Worm (Caenorhabditis elegans) whole organism, L4 larva: Measurements from ENCODE around the gene pup-2.

Source experiments
- D1046.2 ChIP-seq: fragments of 200-800 bp; sonication (Bioruptor generic); IDR thresholded peaks from 2 replicates; pipeline ENCODE4 v1.3.6; 2022; ENCODE audit warnings: missing genetic modification characterization, missing compliant biosample characterization
- F26F4.8 ChIP-seq: fragments of 200-800 bp; sonication (Bioruptor generic); conservative IDR thresholded peaks from 2 replicates; pipeline ENCODE4 v1.3.6; 2022; ENCODE audit warnings: missing genetic modification characterization, missing compliant biosample characterization
- Y105C5A.15 ChIP-seq: fragments of 200-800 bp; sonication (Bioruptor generic); IDR thresholded peaks from 2 replicates; pipeline ENCODE4 v1.3.6; 2022; ENCODE audit warnings: missing genetic modification characterization, missing compliant biosample characterization
- Y48G9A.11 ChIP-seq: fragments of 200-800 bp; sonication (Bioruptor generic); IDR thresholded peaks from 2 replicates; pipeline ENCODE4 v1.3.6; 2022; ENCODE audit warnings: missing genetic modification reagents, missing genetic modification characterization, missing compliant biosample characterization
- Y5F2A.4 ChIP-seq: fragments of 200-800 bp; sonication (Bioruptor generic); optimal IDR thresholded peaks from 2 replicates; lab custom pipeline; 2018; ENCODE audit warnings: mild to moderate bottlenecking, missing genetic modification characterization, missing compliant biosample characterization
- Y75B8A.6 ChIP-seq: fragments of 200-800 bp; sonication (Bioruptor generic); IDR thresholded peaks from 2 replicates; pipeline ENCODE4 v1.3.6; 2022; ENCODE audit warnings: missing genetic modification reagents, missing genetic modification characterization, missing compliant biosample characterization
- aha-1 ChIP-seq: fragments of 150-350 bp; peaks from one replicate; lab custom pipeline; 2014; ENCODE audit warnings: missing biosample characterization, missing genetic modification characterization
- aly-2 ChIP-seq: sonication (generic microtip); optimal IDR thresholded peaks from 2 replicates; lab custom pipeline; 2018; ENCODE audit warnings: missing biosample characterization, missing genetic modification characterization
- ama-1 ChIP-seq: fragments of 150-350 bp; optimal IDR thresholded peaks from 2 replicates; lab custom pipeline; 2014; ENCODE audit warnings: inconsistent platforms, mixed read lengths
- arid-1 ChIP-seq: fragments of 200-800 bp; sonication (Bioruptor generic); conservative IDR thresholded peaks from 2 replicates; pipeline ENCODE4 v1.3.6; 2022; ENCODE audit warnings: missing genetic modification reagents, missing genetic modification characterization, missing compliant biosample characterization
- ceh-32 ChIP-seq: sonication (generic microtip); optimal IDR thresholded peaks from 2 replicates; lab custom pipeline; 2016; ENCODE audit warnings: mild to moderate bottlenecking, missing genetic modification characterization, missing compliant biosample characterization; ENCODE audit not compliant: poor library complexity
- daf-12 ChIP-seq: fragments of 150-350 bp; optimal IDR thresholded peaks from 2 replicates; lab custom pipeline; 2014; ENCODE audit warnings: missing biosample characterization, missing genetic modification reagents, missing genetic modification characterization
- dmd-9 ChIP-seq: fragments of 200-800 bp; sonication (Bioruptor generic); IDR thresholded peaks from 2 replicates; pipeline ENCODE4 v1.3.6; 2022; ENCODE audit warnings: missing genetic modification reagents, missing genetic modification characterization, missing compliant biosample characterization
- duxl-1 ChIP-seq: sonication (generic microtip); optimal IDR thresholded peaks from 2 replicates; lab custom pipeline; 2016; ENCODE audit warnings: mild to moderate bottlenecking, missing genetic modification characterization, moderate library complexity, missing compliant biosample characterization; ENCODE audit not compliant: poor library complexity
- egl-43 ChIP-seq: fragments of 200-800 bp; sonication (Bioruptor generic); IDR thresholded peaks from 2 replicates; pipeline ENCODE4 v1.3.6; 2022; ENCODE audit warnings: missing genetic modification reagents, missing genetic modification characterization, missing compliant biosample characterization
- gei-8 ChIP-seq: fragments of 200-800 bp; sonication (Bioruptor generic); optimal IDR thresholded peaks from 2 replicates; lab custom pipeline; 2018; ENCODE audit warnings: mild to moderate bottlenecking, missing genetic modification characterization, missing compliant biosample characterization
- hlh-11 ChIP-seq: fragments of 200-800 bp; sonication (Bioruptor generic); optimal IDR thresholded peaks from 2 replicates; lab custom pipeline; 2018; ENCODE audit warnings: mild to moderate bottlenecking, missing genetic modification characterization, missing compliant biosample characterization
- hlh-30 ChIP-seq: sonication (generic microtip); optimal IDR thresholded peaks from 2 replicates; lab custom pipeline; 2017; ENCODE audit warnings: antibody characterized with exemption, mild to moderate bottlenecking, missing genetic modification characterization, missing compliant biosample characterization; ENCODE audit not compliant: insufficient read depth
- hmg-1.1 ChIP-seq: fragments of 200-800 bp; sonication (Bioruptor generic); IDR thresholded peaks from 2 replicates; pipeline ENCODE4 v1.3.6; 2022; ENCODE audit warnings: missing genetic modification reagents, missing genetic modification characterization, missing compliant biosample characterization
- jun-1 ChIP-seq: fragments of 150-350 bp; optimal IDR thresholded peaks from 2 replicates; lab custom pipeline; 2014; ENCODE audit warnings: missing biosample characterization, missing genetic modification reagents, missing genetic modification characterization
- lin-1 ChIP-seq: fragments of 200-800 bp; sonication (Bioruptor generic); IDR thresholded peaks from 2 replicates; pipeline ENCODE4 v1.3.6; 2022; ENCODE audit warnings: missing genetic modification reagents, missing genetic modification characterization, missing compliant biosample characterization
- lin-13 ChIP-seq: fragments of 150-350 bp; optimal IDR thresholded peaks from 2 replicates; lab custom pipeline; 2014; ENCODE audit warnings: missing biosample characterization, missing genetic modification reagents, missing genetic modification characterization
- lin-38 ChIP-seq: fragments of 200-800 bp; sonication (Bioruptor generic); IDR thresholded peaks from 2 replicates; pipeline ENCODE4 v1.3.6; 2022; ENCODE audit warnings: missing genetic modification reagents, missing genetic modification characterization, missing compliant biosample characterization
- lsy-2 ChIP-seq, 2 experiments: fragments of 150-350 bp in 1 of 2; sonication (generic microtip) in 1 of 2; optimal IDR thresholded peaks; 2 replicates each; lab custom pipeline; 2014 to 2017; ENCODE audit warnings: missing biosample characterization in 2 of 2, missing genetic modification characterization in 2 of 2
- mdl-1 ChIP-seq, 2 experiments: fragments of 150-350 bp in 1 of 2; sonication (generic microtip) in 1 of 2; optimal IDR thresholded peaks; 2 replicates each; lab custom pipeline; 2014 to 2017; ENCODE audit warnings: missing biosample characterization in 2 of 2, missing genetic modification characterization in 2 of 2
- mxl-2 ChIP-seq: fragments of 200-800 bp; sonication (Bioruptor generic); conservative IDR thresholded peaks from 2 replicates; pipeline ENCODE4 v1.3.6; 2022; ENCODE audit warnings: missing genetic modification reagents, missing genetic modification characterization, missing compliant biosample characterization
- nhr-102 ChIP-seq: sonication (generic microtip); optimal IDR thresholded peaks from 2 replicates; lab custom pipeline; 2016; ENCODE audit warnings: mild to moderate bottlenecking, missing genetic modification characterization, moderate library complexity, missing compliant biosample characterization
- nhr-11 ChIP-seq: fragments of 150-350 bp; optimal IDR thresholded peaks from 2 replicates; lab custom pipeline; 2014; ENCODE audit warnings: missing biosample characterization, missing genetic modification characterization
- nhr-237 ChIP-seq: sonication (generic microtip); optimal IDR thresholded peaks from 2 replicates; lab custom pipeline; 2017; ENCODE audit warnings: missing biosample characterization, missing genetic modification characterization
- nhr-25 ChIP-seq: sonication (generic microtip); optimal IDR thresholded peaks from 2 replicates; lab custom pipeline; 2017; ENCODE audit warnings: missing genetic modification characterization, mild to moderate bottlenecking, missing compliant biosample characterization, antibody characterized with exemption, moderate library complexity, borderline replicate concordance; ENCODE audit not compliant: insufficient read depth
- nhr-41 ChIP-seq: fragments of 200-800 bp; sonication (Bioruptor generic); IDR thresholded peaks from 2 replicates; pipeline ENCODE4 v1.3.6; 2022; ENCODE audit warnings: missing genetic modification reagents, missing genetic modification characterization, missing compliant biosample characterization
- nhr-42 ChIP-seq: fragments of 200-800 bp; sonication (Bioruptor generic); IDR thresholded peaks from 2 replicates; pipeline ENCODE4 v1.3.6; 2022; ENCODE audit warnings: missing genetic modification characterization, missing compliant biosample characterization
- nhr-48 ChIP-seq: sonication (generic microtip); optimal IDR thresholded peaks from 2 replicates; lab custom pipeline; 2016; ENCODE audit warnings: mild to moderate bottlenecking, missing genetic modification characterization, missing compliant biosample characterization
- nhr-77 ChIP-seq: fragments of 150-350 bp; optimal IDR thresholded peaks from 2 replicates; lab custom pipeline; 2014; ENCODE audit warnings: missing biosample characterization, missing genetic modification characterization
- pha-4 ChIP-seq, 2 experiments: fragments of 150-350 bp in 1 of 2; fragments of 200-800 bp in 1 of 2; sonication (Bioruptor generic) in 1 of 2; IDR thresholded peaks in 1 of 2; optimal IDR thresholded peaks in 1 of 2; 2 replicates each; pipeline versions ENCODE4 v1.3.6 to Lab custom; 2014 to 2022; ENCODE audit warnings: missing genetic modification characterization in 2 of 2, missing genetic modification reagents in 2 of 2, missing biosample characterization in 1 of 2, missing compliant biosample characterization in 1 of 2
- php-3 ChIP-seq: fragments of 200-800 bp; sonication (Bioruptor generic); IDR thresholded peaks from 2 replicates; pipeline ENCODE4 v1.3.6; 2022; ENCODE audit warnings: missing genetic modification reagents, missing genetic modification characterization, missing compliant biosample characterization
- pqm-1 ChIP-seq: sonication (generic microtip); optimal IDR thresholded peaks from 2 replicates; lab custom pipeline; 2017; ENCODE audit warnings: missing biosample characterization, missing genetic modification characterization
- saeg-2 ChIP-seq: fragments of 200-800 bp; sonication (Bioruptor generic); IDR thresholded peaks from 2 replicates; pipeline ENCODE4 v1.3.6; 2022; ENCODE audit warnings: missing genetic modification reagents, missing genetic modification characterization, missing compliant biosample characterization
- snpc-1.2 ChIP-seq: fragments of 200-800 bp; sonication (Bioruptor generic); IDR thresholded peaks from 2 replicates; pipeline ENCODE4 v1.3.6; 2022; ENCODE audit warnings: missing genetic modification reagents, missing genetic modification characterization, missing compliant biosample characterization
- snpc-4 ChIP-seq: fragments of 150-350 bp; optimal IDR thresholded peaks from 2 replicates; lab custom pipeline; 2014; ENCODE audit warnings: missing biosample characterization, missing genetic modification characterization
- spr-1 ChIP-seq: sonication (generic microtip); optimal IDR thresholded peaks from 2 replicates; lab custom pipeline; 2016; ENCODE audit warnings: mild to moderate bottlenecking, missing genetic modification characterization, missing compliant biosample characterization
- spr-3 ChIP-seq: fragments of 200-800 bp; sonication (Bioruptor generic); optimal IDR thresholded peaks from 2 replicates; lab custom pipeline; 2018; ENCODE audit warnings: mild to moderate bottlenecking, missing genetic modification characterization, missing compliant biosample characterization
- tra-1 ChIP-seq: fragments of 200-800 bp; sonication (Bioruptor generic); IDR thresholded peaks from 2 replicates; pipeline ENCODE4 v1.3.6; 2022; ENCODE audit warnings: missing genetic modification reagents, missing genetic modification characterization, missing compliant biosample characterization
- unc-130 ChIP-seq: sonication (generic microtip); optimal IDR thresholded peaks from 2 replicates; lab custom pipeline; 2016; ENCODE audit warnings: missing genetic modification reagents, missing genetic modification characterization, missing compliant biosample characterization
- zag-1 ChIP-seq: fragments of 150-350 bp; optimal IDR thresholded peaks from 2 replicates; lab custom pipeline; 2014; ENCODE audit warnings: missing biosample characterization, missing genetic modification characterization
- zfp-2 ChIP-seq: sonication (generic microtip); optimal IDR thresholded peaks from 2 replicates; lab custom pipeline; 2016; ENCODE audit warnings: mild to moderate bottlenecking, missing genetic modification characterization, missing compliant biosample characterization
- ztf-7 ChIP-seq: fragments of 150-350 bp; optimal IDR thresholded peaks from 2 replicates; lab custom pipeline; 2014; ENCODE audit warnings: missing biosample characterization, missing genetic modification characterization

pup-2 gene

DNA sequence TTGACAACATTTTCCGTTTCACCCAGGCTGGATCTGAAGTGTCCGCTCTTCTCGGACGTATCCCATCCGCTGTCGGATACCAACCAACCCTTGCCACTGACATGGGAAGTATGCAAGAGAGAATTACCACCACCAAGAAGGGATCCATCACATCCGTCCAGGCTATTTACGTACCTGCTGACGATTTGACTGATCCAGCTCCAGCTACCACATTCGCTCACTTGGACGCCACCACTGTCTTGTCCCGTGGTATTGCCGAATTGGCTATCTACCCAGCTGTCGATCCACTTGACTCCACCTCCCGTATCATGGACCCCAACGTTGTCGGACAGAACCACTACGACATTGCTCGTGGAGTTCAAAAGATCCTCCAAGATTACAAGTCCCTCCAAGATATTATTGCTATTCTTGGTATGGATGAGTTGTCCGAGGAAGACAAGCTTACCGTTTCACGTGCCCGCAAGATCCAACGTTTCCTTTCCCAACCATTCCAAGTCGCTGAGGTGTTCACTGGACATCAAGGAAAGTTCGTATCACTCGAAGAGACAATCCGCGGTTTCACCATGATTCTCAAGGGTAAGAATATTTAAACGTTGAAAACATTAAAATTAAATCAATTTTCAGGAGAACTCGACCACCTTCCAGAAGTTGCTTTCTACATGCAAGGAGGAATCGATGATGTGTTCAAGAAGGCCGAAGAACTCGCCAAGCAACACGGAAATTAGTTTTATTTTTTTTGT lies 44.0 kb downstream of the pup-2 start:
- 0 out of 2 replicates have a peak, but pooled peaks have one; percentile 20 for TF ChIP-seq D1046.2 (GFP tag; lab: Robert Waterston, UW)
- TF ChIP-seq nhr-77 = no peak
- TF ChIP-seq aha-1 (tag; lab: Kevin White, UChicago) = peak; percentile 82
- TF ChIP-seq hmg-1.1 (GFP tag; lab: Robert Waterston, UW) = no peak
- TF ChIP-seq mxl-2 (GFP tag; lab: Robert Waterston, UW) = no peak
- no peak for TF ChIP-seq nhr-102 (tag; lab: Kevin White, UChicago)
- TF ChIP-seq aly-2 (tag; lab: Kevin White, UChicago) = peak; percentile 75
- TF ChIP-seq nhr-25 (tag; lab: Kevin White, UChicago) = no peak
- no peak for TF ChIP-seq F26F4.8 (GFP tag; lab: Robert Waterston, UW)

ce11 chrIII:5230415-5230814 lies 44.7 kb downstream of the pup-2 start, which contains the start of gene prmt-5:
Gene prmt-5, plus strand, starts transcription at chrIII:5230555.
- peak; percentile 59 for TF ChIP-seq spr-3 (GFP tag; lab: Kevin White, UChicago)
- TF ChIP-seq dmd-9 (GFP tag; lab: Robert Waterston, UW) = no peak
- TF ChIP-seq nhr-11 (tag; lab: Kevin White, UChicago) = no peak
- TF ChIP-seq daf-12 = no peak
- TF ChIP-seq snpc-4 = no peak
- peak in 1 of 2 experiments; percentile 54 for TF ChIP-seq lsy-2 (tag; optimal IDR thresholded peaks at IDR 0.05; lab: Kevin White, UChicago)
- peak; percentile 81; the same call in 1 of the 2 replicates for TF ChIP-seq pha-4 (GFP tag; IDR thresholded peaks at IDR 0.05; lab: Robert Waterston, UW)
- no peak for TF ChIP-seq pha-4 (tag; optimal IDR thresholded peaks at IDR 0.05; lab: Kevin White, UChicago)
- TF ChIP-seq lin-38 = peak; percentile 79
- no peak for TF ChIP-seq saeg-2 (GFP tag; lab: Robert Waterston, UW)
- TF ChIP-seq Y75B8A.6 (GFP tag; lab: Robert Waterston, UW) = peak; percentile 77
- TF ChIP-seq mxl-2 (GFP tag; lab: Robert Waterston, UW) = no peak
- no peak for TF ChIP-seq nhr-237
- TF ChIP-seq nhr-42 (GFP tag; lab: Robert Waterston, UW) = peak; percentile 65; the same call in 1 of the 2 replicates
- TF ChIP-seq lin-1 (GFP tag; lab: Robert Waterston, UW) = 0 out of 2 replicates have a peak, but pooled peaks have one; percentile 73
- no peak for TF ChIP-seq hmg-1.1 (GFP tag; lab: Robert Waterston, UW)
- TF ChIP-seq zag-1 = no peak
- no peak for TF ChIP-seq pqm-1
- TF ChIP-seq snpc-1.2 (GFP tag; lab: Robert Waterston, UW) = no peak
- TF ChIP-seq unc-130 (GFP tag; lab: Kevin White, UChicago) = peak; percentile 45
- TF ChIP-seq ceh-32 (tag; lab: Kevin White, UChicago) = no peak
- TF ChIP-seq egl-43 (GFP tag; lab: Robert Waterston, UW) = peak; percentile 72; the same call in 1 of the 2 replicates
- TF ChIP-seq zfp-2 (tag; lab: Kevin White, UChicago) = no peak
- TF ChIP-seq duxl-1 (tag; lab: Kevin White, UChicago) = peak; percentile 74
- TF ChIP-seq lin-13 (GFP tag; lab: Kevin White, UChicago) = no peak
- TF ChIP-seq Y5F2A.4 = peak; percentile 47
- peak; percentile 85 for TF ChIP-seq arid-1
- peak; percentile 45 for TF ChIP-seq spr-1 (tag; lab: Kevin White, UChicago)
- no peak for TF ChIP-seq nhr-48 (tag; lab: Kevin White, UChicago)
- TF ChIP-seq Y48G9A.11 = peak; percentile 34; the same call in 1 of the 2 replicates
- TF ChIP-seq mdl-1 (tag; optimal IDR thresholded peaks at IDR 0.05; lab: Kevin White, UChicago) = no peak
- TF ChIP-seq tra-1 (GFP tag; lab: Robert Waterston, UW) = peak; percentile 67
- peak; percentile 51 for TF ChIP-seq hlh-11 (tag; lab: Kevin White, UChicago)
- TF ChIP-seq aly-2 (tag; lab: Kevin White, UChicago) = no peak
- peak; percentile 76 for TF ChIP-seq Y105C5A.15 (GFP tag; lab: Robert Waterston, UW)
- no peak for TF ChIP-seq hlh-30
- TF ChIP-seq php-3 (GFP tag; lab: Robert Waterston, UW) = no peak
- TF ChIP-seq nhr-41 (GFP tag; lab: Robert Waterston, UW) = no peak
- TF ChIP-seq jun-1 = no peak
- no peak for TF ChIP-seq ztf-7 (tag; lab: Kevin White, UChicago)
- peak; percentile 93 for TF ChIP-seq ama-1 (lab: Kevin White, UChicago)
- peak; percentile 79 for TF ChIP-seq gei-8 (GFP tag; lab: Kevin White, UChicago)
